Worm (Caenorhabditis elegans) whole organism, L3 larva: Measurements from ENCODE around the gene grl-23.

Experiments used
- R02D3.7 ChIP-seq: fragments of 150-350 bp; optimal IDR thresholded peaks from 2 replicates; lab custom pipeline; 2014; ENCODE audit warnings: missing biosample characterization, missing genetic modification characterization
- aly-2 ChIP-seq: fragments of 150-350 bp; optimal IDR thresholded peaks from 2 replicates; lab custom pipeline; 2014; ENCODE audit warnings: missing biosample characterization, missing genetic modification characterization
- ama-1 ChIP-seq: fragments of 150-350 bp; optimal IDR thresholded peaks from 2 replicates; lab custom pipeline; 2018
- ceh-16 ChIP-seq: sonication (generic microtip); optimal IDR thresholded peaks from 2 replicates; lab custom pipeline; 2017; ENCODE audit warnings: missing biosample characterization, missing genetic modification characterization
- ceh-9 ChIP-seq: sonication (generic microtip); optimal IDR thresholded peaks from 2 replicates; lab custom pipeline; 2018; ENCODE audit warnings: missing biosample characterization, missing genetic modification characterization
- daf-12 ChIP-seq: fragments of 150-350 bp; optimal IDR thresholded peaks from 2 replicates; lab custom pipeline; 2014; ENCODE audit warnings: missing biosample characterization, missing genetic modification reagents, missing genetic modification characterization
- egl-27 ChIP-seq: sonication (generic microtip); optimal IDR thresholded peaks from 4 replicates; lab custom pipeline; 2017; ENCODE audit warnings: missing biosample characterization, missing genetic modification reagents, missing genetic modification characterization
- egl-5 ChIP-seq: fragments of 150-350 bp; optimal IDR thresholded peaks from 2 replicates; lab custom pipeline; 2017; ENCODE audit warnings: missing biosample characterization, missing genetic modification reagents, missing genetic modification characterization, inconsistent platforms
- elt-1 ChIP-seq: fragments of 150-350 bp; optimal IDR thresholded peaks from 2 replicates; lab custom pipeline; 2014; ENCODE audit warnings: missing biosample characterization, missing genetic modification characterization
- elt-2 ChIP-seq: sonication (generic microtip); optimal IDR thresholded peaks from 2 replicates; lab custom pipeline; 2016; ENCODE audit warnings: missing genetic modification reagents, mild to moderate bottlenecking, missing genetic modification characterization, missing compliant biosample characterization
- eor-1 ChIP-seq, 2 experiments: fragments of 150-350 bp; optimal IDR thresholded peaks; 2 replicates each; lab custom pipeline; 2014 to 2018; ENCODE audit warnings: missing biosample characterization in 2 of 2, missing genetic modification characterization in 2 of 2
- fkh-10 ChIP-seq: sonication (generic microtip); optimal IDR thresholded peaks from 2 replicates; lab custom pipeline; 2017; ENCODE audit warnings: missing biosample characterization, missing genetic modification reagents, missing genetic modification characterization
- fkh-2 ChIP-seq: fragments of 150-350 bp; optimal IDR thresholded peaks from 2 replicates; lab custom pipeline; 2014; ENCODE audit warnings: missing biosample characterization, missing genetic modification reagents, missing genetic modification characterization
- hmg-11 ChIP-seq: sonication (generic microtip); optimal IDR thresholded peaks from 2 replicates; lab custom pipeline; 2016; ENCODE audit warnings: missing genetic modification characterization, missing compliant biosample characterization
- jun-1 ChIP-seq: fragments of 150-350 bp; optimal IDR thresholded peaks from 2 replicates; lab custom pipeline; 2014; ENCODE audit warnings: missing biosample characterization, missing genetic modification reagents, missing genetic modification characterization
- lin-15B ChIP-seq: fragments of 150-350 bp; optimal IDR thresholded peaks from 2 replicates; lab custom pipeline; 2014; ENCODE audit warnings: missing biosample characterization, missing genetic modification characterization
- lin-39 ChIP-seq: fragments of 150-350 bp; optimal IDR thresholded peaks from 2 replicates; lab custom pipeline; 2018; ENCODE audit warnings: missing biosample characterization, missing genetic modification reagents, missing genetic modification characterization
- lsy-12 ChIP-seq: sonication (generic microtip); optimal IDR thresholded peaks from 2 replicates; lab custom pipeline; 2016; ENCODE audit warnings: mild to moderate bottlenecking, missing genetic modification characterization, missing compliant biosample characterization
- mml-1 ChIP-seq: fragments of 150-350 bp; sonication (generic microtip); optimal IDR thresholded peaks from 3 replicates; lab custom pipeline; 2014; ENCODE audit warnings: missing biosample characterization, missing genetic modification characterization
- nhr-11 ChIP-seq: fragments of 150-350 bp; optimal IDR thresholded peaks from 2 replicates; lab custom pipeline; 2014; ENCODE audit warnings: missing biosample characterization, missing genetic modification characterization
- nhr-12 ChIP-seq: fragments of 150-350 bp; optimal IDR thresholded peaks from 2 replicates; lab custom pipeline; 2014; ENCODE audit warnings: missing biosample characterization, missing genetic modification characterization
- nhr-23 ChIP-seq: fragments of 150-350 bp; optimal IDR thresholded peaks from 2 replicates; lab custom pipeline; 2014; ENCODE audit warnings: missing biosample characterization, missing genetic modification reagents, missing genetic modification characterization
- nhr-237 ChIP-seq: fragments of 150-350 bp; optimal IDR thresholded peaks from 2 replicates; lab custom pipeline; 2014; ENCODE audit warnings: missing biosample characterization, missing genetic modification characterization
- nhr-25 ChIP-seq: sonication (generic microtip); optimal IDR thresholded peaks from 2 replicates; lab custom pipeline; 2017; ENCODE audit warnings: missing biosample characterization, missing genetic modification characterization
- nhr-28 ChIP-seq: fragments of 150-350 bp; optimal IDR thresholded peaks from 2 replicates; lab custom pipeline; 2014; ENCODE audit warnings: missing biosample characterization, missing genetic modification characterization
- nhr-67 ChIP-seq: fragments of 150-350 bp; optimal IDR thresholded peaks from 2 replicates; lab custom pipeline; 2014; ENCODE audit warnings: missing biosample characterization, missing genetic modification characterization
- nhr-76 ChIP-seq: fragments of 150-350 bp; sonication (generic microtip); optimal IDR thresholded peaks from 5 replicates; lab custom pipeline; 2014; ENCODE audit warnings: missing biosample characterization, missing genetic modification characterization
- nhr-77 ChIP-seq: fragments of 150-350 bp; optimal IDR thresholded peaks from 2 replicates; lab custom pipeline; 2014; ENCODE audit warnings: missing biosample characterization, missing genetic modification characterization
- pha-4 ChIP-seq: fragments of 150-350 bp; optimal IDR thresholded peaks from 2 replicates; lab custom pipeline; 2014; ENCODE audit warnings: missing biosample characterization, missing genetic modification reagents, missing genetic modification characterization
- pqm-1 ChIP-seq: fragments of 150-350 bp; optimal IDR thresholded peaks from 2 replicates; lab custom pipeline; 2017; ENCODE audit warnings: missing biosample characterization, missing genetic modification characterization, inconsistent platforms
- skn-1 ChIP-seq: fragments of 150-350 bp; optimal IDR thresholded peaks from 2 replicates; lab custom pipeline; 2014; ENCODE audit warnings: missing biosample characterization, missing genetic modification characterization
- snpc-4 ChIP-seq: fragments of 150-350 bp; optimal IDR thresholded peaks from 2 replicates; lab custom pipeline; 2014; ENCODE audit warnings: missing biosample characterization, missing genetic modification characterization
- unc-39 ChIP-seq: sonication (generic microtip); optimal IDR thresholded peaks from 4 replicates; lab custom pipeline; 2017; ENCODE audit warnings: missing biosample characterization, missing genetic modification characterization
- unc-62 ChIP-seq: fragments of 150-350 bp; sonication (generic microtip); optimal IDR thresholded peaks from 4 replicates; lab custom pipeline; 2014; ENCODE audit warnings: missing biosample characterization, missing genetic modification reagents, missing genetic modification characterization
- zag-1 ChIP-seq: fragments of 150-350 bp; optimal IDR thresholded peaks from 2 replicates; lab custom pipeline; 2014; ENCODE audit warnings: missing biosample characterization, missing genetic modification characterization
- ztf-11 ChIP-seq: fragments of 150-350 bp; optimal IDR thresholded peaks from 2 replicates; lab custom pipeline; 2014; ENCODE audit warnings: missing biosample characterization, missing genetic modification characterization
- ztf-4 ChIP-seq: fragments of 150-350 bp; optimal IDR thresholded peaks from 2 replicates; lab custom pipeline; 2014; ENCODE audit warnings: missing biosample characterization, missing genetic modification characterization

The grl-23 gene

DNA sequence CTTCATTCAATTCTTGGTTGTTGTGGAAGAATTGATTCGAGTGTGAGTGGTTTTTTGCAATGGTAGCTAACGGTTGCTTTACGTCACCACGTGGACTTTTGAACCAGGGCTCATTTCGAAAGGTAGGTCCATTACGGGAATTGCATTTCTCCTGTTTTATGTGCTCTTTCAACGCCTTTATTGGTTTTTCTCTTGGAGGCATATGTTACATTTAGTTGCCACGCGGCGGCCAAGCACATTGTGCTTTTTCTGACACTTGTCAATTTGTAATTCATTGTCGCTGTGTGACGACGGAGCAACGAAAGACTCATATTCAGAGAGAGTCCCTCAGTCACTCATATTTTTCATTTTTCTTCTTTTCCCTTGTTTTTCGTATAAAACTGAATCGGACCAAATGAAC, 8.1 kb upstream of the grl-23 start:
- TF ChIP-seq pqm-1 (tag; lab: Kevin White, UChicago) (no peak), nhr-28 (tag; lab: Kevin White, UChicago) (no peak), aly-2 (tag; lab: Kevin White, UChicago) (no peak), egl-27 (no peak), ceh-9 (tag; lab: Kevin White, UChicago) (no peak), nhr-12 (no peak), lin-15B (tag; lab: Kevin White, UChicago) (no peak), ceh-16 (no peak), snpc-4 (tag; lab: Kevin White, UChicago) (no peak), zag-1 (no peak), unc-62 (GFP tag; lab: Kevin White, UChicago) (no peak), unc-39 (tag; lab: Kevin White, UChicago) (no peak)

DNA sequence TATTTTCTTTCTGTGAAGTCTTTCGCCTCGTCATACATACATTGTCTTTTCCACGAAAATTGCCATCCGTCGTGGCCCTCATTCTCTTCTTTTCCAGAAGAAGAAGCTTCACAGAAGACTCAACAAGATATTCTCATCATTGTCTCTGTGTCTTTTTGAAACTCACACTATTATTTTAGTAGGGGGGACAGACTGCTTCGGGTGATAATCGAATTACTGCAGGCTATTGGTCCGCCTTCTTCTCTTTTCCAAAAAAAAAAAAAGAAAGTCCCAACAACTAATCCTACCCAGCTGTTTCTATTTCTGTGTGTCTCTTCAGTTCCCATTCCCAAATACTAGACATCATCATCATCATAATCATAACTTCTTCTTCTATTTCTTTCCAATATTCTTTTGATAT, 6.7 kb upstream of the grl-23 start:
- TF ChIP-seq egl-5 (tag; lab: Kevin White, UChicago) (peak; percentile 23), daf-12 (tag; lab: Kevin White, UChicago) (no peak)

DNA sequence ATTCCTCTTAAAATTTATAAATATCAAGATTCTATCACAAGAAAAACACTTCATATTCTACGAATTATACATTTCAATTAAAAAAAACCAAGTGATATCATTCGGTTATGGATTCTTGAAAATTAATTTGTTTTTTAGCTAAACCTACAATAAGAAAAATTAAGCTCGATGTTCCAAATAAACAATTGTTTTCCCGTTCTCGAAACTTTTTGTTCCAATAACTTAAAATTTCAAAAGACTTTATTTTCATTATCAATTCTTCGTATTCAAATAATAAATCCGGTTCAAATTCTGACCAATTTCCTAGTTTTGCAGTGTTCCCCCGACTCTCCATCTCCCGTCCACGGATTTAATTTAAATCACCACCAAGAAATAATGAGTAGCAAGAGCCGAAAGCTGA, 2.6 kb upstream of the grl-23 start, which contains the start of gene E02A10.3:
Gene E02A10.3 (plus strand): TSS at position 301 of the 400 bp plus-strand sequence.
- TF ChIP-seq fkh-10 (GFP tag; lab: Kevin White, UChicago) (no peak), ztf-4 (tag; lab: Kevin White, UChicago) (no peak), R02D3.7 (tag; lab: Kevin White, UChicago) (no peak), egl-5 (tag; lab: Kevin White, UChicago) (no peak), lsy-12 (tag; lab: Kevin White, UChicago) (no peak), unc-62 (GFP tag; lab: Kevin White, UChicago) (no peak), ama-1 (lab: Kevin White, UChicago) (no peak), ztf-11 (no peak), lin-39 (no peak), nhr-237 (tag; lab: Kevin White, UChicago) (no peak), hmg-11 (tag; lab: Kevin White, UChicago) (no peak), snpc-4 (tag; lab: Kevin White, UChicago) (no peak), eor-1 (tag; optimal IDR thresholded peaks at IDR 0.05; lab: Kevin White, UChicago) (no peak), ceh-16 (no peak), zag-1 (no peak), pha-4 (tag; lab: Kevin White, UChicago) (no peak), nhr-23 (tag; lab: Kevin White, UChicago) (no peak), elt-1 (tag; lab: Kevin White, UChicago) (no peak), nhr-11 (tag; lab: Kevin White, UChicago) (no peak), nhr-25 (tag; lab: Kevin White, UChicago) (no peak)

DNA sequence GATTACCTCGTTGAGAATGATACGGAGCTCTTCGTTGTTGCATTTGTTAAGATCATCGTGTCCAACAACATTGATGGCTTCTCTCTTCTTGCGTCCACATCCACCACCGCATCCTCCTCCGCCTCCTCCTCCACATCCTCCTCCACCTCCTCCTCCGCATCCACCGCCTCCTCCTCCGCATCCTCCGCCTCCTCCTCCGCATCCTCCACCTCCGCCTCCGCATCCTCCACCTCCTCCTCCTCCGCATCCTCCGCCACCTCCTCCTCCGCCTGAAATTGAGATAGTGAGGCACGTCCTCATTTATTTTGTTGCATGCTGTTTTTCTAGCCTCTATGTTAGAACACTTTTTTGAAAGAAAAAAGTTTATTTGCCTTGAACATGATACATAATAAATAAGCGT, 851 bp downstream of the grl-23 start:
- TF ChIP-seq egl-5 (tag; lab: Kevin White, UChicago): no peak
- TF ChIP-seq mml-1 (tag; lab: Kevin White, UChicago): no peak
- TF ChIP-seq fkh-2: no peak
- TF ChIP-seq eor-1 (tag; optimal IDR thresholded peaks at IDR 0.05; lab: Kevin White, UChicago): no peak
- no peak for TF ChIP-seq elt-2 (tag; lab: Kevin White, UChicago)
- no peak for TF ChIP-seq nhr-67 (tag; lab: Kevin White, UChicago)
- no peak for TF ChIP-seq pha-4 (tag; lab: Kevin White, UChicago)
- no peak for TF ChIP-seq nhr-76
- no peak for TF ChIP-seq nhr-77 (tag; lab: Kevin White, UChicago)
- TF ChIP-seq pqm-1 (tag; lab: Kevin White, UChicago): no peak
- TF ChIP-seq aly-2 (tag; lab: Kevin White, UChicago): no peak
- TF ChIP-seq, all 47 proteins: peak for 0

DNA sequence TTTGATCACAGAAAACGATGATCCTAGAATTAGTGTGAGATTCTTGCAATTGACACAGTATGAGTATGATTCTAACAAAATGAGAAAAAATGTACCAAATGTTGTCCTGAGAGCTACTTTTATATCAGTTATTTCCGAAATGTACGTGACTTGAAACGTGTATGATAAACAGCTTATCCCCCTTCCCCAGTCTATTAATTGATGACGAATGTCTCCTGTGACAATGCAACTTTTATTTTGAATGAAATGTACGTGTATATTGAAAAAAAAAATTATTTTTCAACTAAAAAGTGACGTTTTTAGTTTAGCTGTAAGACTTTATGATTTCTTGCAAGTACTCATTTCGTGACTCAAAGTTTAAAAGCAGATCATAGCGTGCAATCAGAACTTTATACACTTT, 6.4 kb downstream of the grl-23 start:
- no peak for TF ChIP-seq ceh-9 (tag; lab: Kevin White, UChicago)
- no peak for TF ChIP-seq jun-1 (tag; lab: Kevin White, UChicago)
- TF ChIP-seq skn-1 (tag; lab: Kevin White, UChicago): no peak
- TF ChIP-seq ama-1 (lab: Kevin White, UChicago): no peak
